Worm (Caenorhabditis elegans): ENCODE data around the gene C52A11.3.

The C52A11.3 gene

ce11 chrII:10705347-10705996 is 31.7 kb upstream of the C52A11.3 start (continued):
- TF ChIP-seq ctbp-1 (GFP tag; IDR thresholded peaks at IDR 0.05) (0 out of 2 replicates have a peak, but pooled peaks have one; percentile 45), arid-1 (GFP tag; conservative IDR thresholded peaks at IDR 0.05) (no peak), tra-1 (GFP tag; IDR thresholded peaks at IDR 0.05) (peak; percentile 59; the same call in 1 of the 2 replicates), daf-12 (tag; optimal IDR thresholded peaks at IDR 0.05) (no peak), nhr-237 (tag; optimal IDR thresholded peaks at IDR 0.05) (no peak), ztf-11 (tag; optimal IDR thresholded peaks at IDR 0.05) (no peak), madf-9 (GFP tag; conservative IDR thresholded peaks at IDR 0.05) (peak; percentile 57; the same call in 1 of the 2 replicates), aha-1 (tag) (no peak), ZK546.5 (tag; optimal IDR thresholded peaks at IDR 0.05) (no peak), set-16 (GFP tag; IDR thresholded peaks at IDR 0.05) (peak; percentile 97), lin-29 (GFP tag; IDR thresholded peaks at IDR 0.05) (no peak), unc-62 (GFP tag; optimal IDR thresholded peaks at IDR 0.05 in 1 of 2) (peak in 1 of 2 experiments; percentile 70), unc-62 (tag; optimal IDR thresholded peaks at IDR 0.05) (no peak), ztf-7 (tag; optimal IDR thresholded peaks at IDR 0.05) (no peak), hlh-30 (tag; optimal IDR thresholded peaks at IDR 0.05; ENCODE audit: insufficient read depth) (no peak), Y105C5A.15 (GFP tag; IDR thresholded peaks at IDR 0.05) (no peak), F44E2.7 (GFP tag; IDR thresholded peaks at IDR 0.05) (no peak), skn-1 (tag; optimal IDR thresholded peaks at IDR 0.05) (no peak), Y48G9A.11 (GFP tag; IDR thresholded peaks at IDR 0.05) (no peak), T26A8.4 (GFP tag; IDR thresholded peaks at IDR 0.05) (no peak), unc-130 (GFP tag; optimal IDR thresholded peaks at IDR 0.05) (no peak), dpl-1 (GFP tag; optimal IDR thresholded peaks at IDR 0.05) (no peak), duxl-1 (tag; optimal IDR thresholded peaks at IDR 0.05; ENCODE audit: poor library complexity) (no peak), daf-16 (GFP tag; optimal IDR thresholded peaks at IDR 0.05) (no peak), daf-16 (tag; optimal IDR thresholded peaks at IDR 0.05) (no peak), F49E8.2 (tag; optimal IDR thresholded peaks at IDR 0.05; ENCODE audit: borderline replicate concordance) (no peak), php-3 (GFP tag; IDR thresholded peaks at IDR 0.05) (0 out of 2 replicates have a peak, but pooled peaks have one; percentile 14), tag-97 (GFP tag; IDR thresholded peaks at IDR 0.05) (no peak), nhr-10 (tag; optimal IDR thresholded peaks at IDR 0.05) (no peak), nhr-48 (tag; optimal IDR thresholded peaks at IDR 0.05) (no peak), nhr-77 (tag; optimal IDR thresholded peaks at IDR 0.05) (no peak), ceh-62 (tag; optimal IDR thresholded peaks at IDR 0.05) (no peak), dve-1 (tag; optimal IDR thresholded peaks at IDR 0.05; ENCODE audit: insufficient read depth) (no peak), hif-1 (tag; optimal IDR thresholded peaks at IDR 0.05) (no peak), ceh-32 (tag; optimal IDR thresholded peaks at IDR 0.05; ENCODE audit: poor library complexity) (no peak), attf-4 (tag; optimal IDR thresholded peaks at IDR 0.05) (no peak), F37D6.2 (tag; optimal IDR thresholded peaks at IDR 0.05) (no peak), nhr-42 (GFP tag; IDR thresholded peaks at IDR 0.05) (0 out of 2 replicates have a peak, but pooled peaks have one; percentile 49), mes-2 (tag; optimal IDR thresholded peaks at IDR 0.05; ENCODE audit: poor library complexity, severe bottlenecking) (no peak), lim-7 (GFP tag; IDR thresholded peaks at IDR 0.05) (no peak), nhr-6 (tag; optimal IDR thresholded peaks at IDR 0.05) (no peak), ces-1 (GFP tag; optimal IDR thresholded peaks at IDR 0.05) (no peak), zip-11 (GFP tag; IDR thresholded peaks at IDR 0.05) (no peak), mxl-3 (GFP tag; optimal IDR thresholded peaks at IDR 0.05) (no peak), fkh-10 (GFP tag; optimal IDR thresholded peaks at IDR 0.05) (no peak), lir-3 (tag; optimal IDR thresholded peaks at IDR 0.05) (no peak), T20F7.1 (GFP tag; optimal IDR thresholded peaks at IDR 0.05) (no peak), nhr-25 (tag; optimal IDR thresholded peaks at IDR 0.05; ENCODE audit: borderline replicate concordance, insufficient read depth) (peak; percentile 65), vab-7 (GFP tag; IDR thresholded peaks at IDR 0.05) (no peak), daf-8 (GFP tag; IDR thresholded peaks at IDR 0.05) (no peak), snpc-1.2 (GFP tag; IDR thresholded peaks at IDR 0.05) (no peak)
